Worm (Caenorhabditis elegans): ENCODE results near the gene F38H4.4.

The F38H4.4 gene

DNA sequence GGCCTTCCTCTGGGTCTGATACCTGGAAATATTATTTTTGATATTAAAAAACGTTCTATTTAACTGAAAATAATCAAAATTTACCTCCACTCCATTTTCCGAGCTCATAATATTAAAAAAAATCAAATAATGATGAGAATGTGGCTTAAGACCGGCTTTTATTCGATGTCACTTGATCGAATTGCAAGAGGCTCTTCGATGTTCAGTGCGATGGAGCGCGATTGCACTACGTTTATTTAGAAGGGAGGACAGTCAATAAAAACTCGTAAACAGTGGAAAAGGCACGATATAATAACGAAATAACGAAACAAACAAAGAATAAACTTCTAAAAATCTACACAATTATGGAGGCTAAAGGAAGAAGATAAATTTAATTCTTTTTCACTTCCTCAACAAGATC, 6.7 kb downstream of the F38H4.4 start, which contains the start of gene tag-30:
TSS of gene tag-30 (minus strand) at position 383 of the 400 bp plus-strand sequence.
- TF ChIP-seq T26A8.4 (GFP tag; IDR thresholded peaks at IDR 0.05): no peak
- peak; percentile 3 for TF ChIP-seq ama-1 (optimal IDR thresholded peaks at IDR 0.05)
- peak; percentile 93 for TF ChIP-seq lin-38 (GFP tag; IDR thresholded peaks at IDR 0.05)
- TF ChIP-seq dve-1 (tag; optimal IDR thresholded peaks at IDR 0.05; ENCODE audit: insufficient read depth): peak; percentile 75
- TF ChIP-seq spr-3 (GFP tag; optimal IDR thresholded peaks at IDR 0.05): no peak
- TF ChIP-seq vab-7 (GFP tag; IDR thresholded peaks at IDR 0.05): no peak
- peak; percentile 88 for TF ChIP-seq hlh-30 (tag; optimal IDR thresholded peaks at IDR 0.05; ENCODE audit: insufficient read depth)
- TF ChIP-seq daf-16 (GFP tag; optimal IDR thresholded peaks at IDR 0.05): no peak
- TF ChIP-seq daf-16 (tag; optimal IDR thresholded peaks at IDR 0.05): peak; percentile 79
- peak; percentile 46 for TF ChIP-seq nhr-77 (tag; optimal IDR thresholded peaks at IDR 0.05)
- peak; percentile 62 for TF ChIP-seq dpl-1 (GFP tag; optimal IDR thresholded peaks at IDR 0.05)
- TF ChIP-seq mes-2 (tag; optimal IDR thresholded peaks at IDR 0.05; ENCODE audit: poor library complexity, severe bottlenecking): peak; percentile 60
- no peak for TF ChIP-seq daf-19 (GFP tag; conservative IDR thresholded peaks at IDR 0.05)
- TF ChIP-seq hmg-1.1 (GFP tag; IDR thresholded peaks at IDR 0.05): 0 out of 2 replicates have a peak, but pooled peaks have one; percentile 43
- TF ChIP-seq nhr-11 (tag; optimal IDR thresholded peaks at IDR 0.05): peak; percentile 39
- no peak for TF ChIP-seq F26F4.8 (GFP tag; conservative IDR thresholded peaks at IDR 0.05)
- TF ChIP-seq lsy-2 (tag; optimal IDR thresholded peaks at IDR 0.05): peak in 1 of 2 experiments; percentile 74
- peak; percentile 36 for TF ChIP-seq hlh-11 (tag; optimal IDR thresholded peaks at IDR 0.05)
- no peak for TF ChIP-seq tag-97 (GFP tag; IDR thresholded peaks at IDR 0.05)
- TF ChIP-seq rbr-2 (tag; optimal IDR thresholded peaks at IDR 0.05): peak; percentile 22
- peak; percentile 61 for TF ChIP-seq mep-1 (tag; optimal IDR thresholded peaks at IDR 0.05)
- TF ChIP-seq pha-4 (GFP tag; IDR thresholded peaks at IDR 0.05): peak; percentile 15; the same call in 1 of the 2 replicates
- peak; percentile 91 for TF ChIP-seq pha-4 (tag; optimal IDR thresholded peaks at IDR 0.05)
- no peak for TF ChIP-seq attf-4 (tag; optimal IDR thresholded peaks at IDR 0.05)

DNA sequence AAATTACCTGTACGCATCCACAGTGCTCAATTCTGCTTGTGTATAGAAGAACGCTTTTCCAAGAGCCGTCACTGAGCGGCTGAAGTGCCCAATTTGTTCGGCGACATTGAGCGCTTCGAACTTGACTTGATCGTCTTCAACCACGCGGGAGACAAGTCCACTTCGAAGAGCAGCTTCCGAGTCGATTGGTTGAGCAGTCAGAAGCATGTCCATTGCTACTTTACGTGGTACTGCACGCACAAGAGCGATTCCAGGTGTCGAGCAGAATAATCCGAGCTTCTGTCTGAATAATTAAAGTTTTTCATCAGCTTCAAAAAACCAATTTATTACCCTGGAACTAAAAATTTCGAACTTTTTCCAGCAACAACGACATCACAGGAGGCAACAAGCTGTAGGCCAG, 7.4 kb downstream of the F38H4.4 start:
- TF ChIP-seq unc-62 (GFP tag; optimal IDR thresholded peaks at IDR 0.05 in 1 of 2) (peak in 1 of 2 experiments; percentile 92), unc-62 (tag; optimal IDR thresholded peaks at IDR 0.05) (no peak), lir-3 (tag; optimal IDR thresholded peaks at IDR 0.05) (no peak)

DNA sequence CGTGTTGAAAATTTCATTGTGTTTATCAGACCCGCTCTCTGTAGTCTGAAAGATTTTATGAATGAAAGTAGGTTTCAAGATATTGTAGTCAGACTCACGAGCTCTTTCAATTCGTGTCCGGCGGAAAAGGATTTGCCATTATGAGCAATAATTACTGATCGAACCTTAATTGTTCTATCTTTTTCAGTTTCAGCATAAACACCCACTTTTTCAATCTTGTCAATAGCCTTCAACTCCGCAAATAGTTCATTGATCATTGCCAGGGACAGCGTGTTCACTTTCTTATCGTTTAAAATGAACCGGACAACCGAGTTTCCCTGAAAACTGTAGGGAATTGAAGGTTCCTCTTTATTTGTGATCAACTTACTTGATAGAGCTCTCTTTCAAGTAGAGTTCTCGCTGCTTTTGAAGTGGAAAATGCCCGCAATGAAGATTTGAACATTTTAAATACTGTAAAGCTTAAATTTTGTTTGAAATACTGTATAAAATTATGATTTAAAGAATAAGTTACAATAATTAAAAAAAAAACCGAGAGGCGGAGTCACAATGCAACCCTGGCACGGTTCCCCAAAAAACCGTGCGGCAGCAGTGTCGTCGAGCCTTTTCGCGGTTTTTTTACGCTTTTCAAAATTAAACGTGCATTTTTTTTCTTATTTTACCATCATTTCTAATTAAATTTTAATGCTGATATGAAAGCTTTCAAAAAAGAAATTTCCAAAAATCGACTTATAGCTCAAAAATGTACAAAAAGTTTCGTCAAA, 8.0 kb downstream of the F38H4.4 start, which contains the start of gene ech-2:
TSS of gene ech-2 (minus strand) at position 452 of the 761 bp plus-strand sequence.
- TF ChIP-seq dve-1 (tag; optimal IDR thresholded peaks at IDR 0.05; ENCODE audit: insufficient read depth) (peak; percentile 41), fos-1 (tag; optimal IDR thresholded peaks at IDR 0.05) (no peak), unc-62 (GFP tag; optimal IDR thresholded peaks at IDR 0.05 in 1 of 2) (peak in 1 of 2 experiments; percentile 23), unc-62 (tag; optimal IDR thresholded peaks at IDR 0.05) (no peak), nhr-42 (GFP tag; IDR thresholded peaks at IDR 0.05) (no peak), aha-1 (tag) (peak; percentile 94), rbr-2 (tag; optimal IDR thresholded peaks at IDR 0.05) (peak; percentile 2), madf-9 (GFP tag; conservative IDR thresholded peaks at IDR 0.05) (no peak), daf-16 (GFP tag; optimal IDR thresholded peaks at IDR 0.05) (no peak), daf-16 (tag; optimal IDR thresholded peaks at IDR 0.05) (peak; percentile 53), ceh-44 (GFP tag; IDR thresholded peaks at IDR 0.05) (no peak), nhr-48 (tag; optimal IDR thresholded peaks at IDR 0.05) (no peak), unc-39 (tag; optimal IDR thresholded peaks at IDR 0.05) (no peak), nhr-77 (tag; optimal IDR thresholded peaks at IDR 0.05) (no peak), Y75B8A.6 (GFP tag; IDR thresholded peaks at IDR 0.05) (no peak), D1046.2 (GFP tag; IDR thresholded peaks at IDR 0.05) (no peak), F44E2.7 (GFP tag; IDR thresholded peaks at IDR 0.05) (no peak), skn-1 (tag; optimal IDR thresholded peaks at IDR 0.05) (no peak), ZK546.5 (tag; optimal IDR thresholded peaks at IDR 0.05) (no peak), nhr-10 (tag; optimal IDR thresholded peaks at IDR 0.05) (no peak), mes-2 (tag; optimal IDR thresholded peaks at IDR 0.05; ENCODE audit: poor library complexity, severe bottlenecking) (peak; percentile 69), dpl-1 (GFP tag; optimal IDR thresholded peaks at IDR 0.05) (peak; percentile 42), T20F7.1 (GFP tag; optimal IDR thresholded peaks at IDR 0.05) (no peak), lin-1 (GFP tag; IDR thresholded peaks at IDR 0.05) (no peak), F37D6.2 (tag; optimal IDR thresholded peaks at IDR 0.05) (no peak), R02D3.7 (tag; optimal IDR thresholded peaks at IDR 0.05) (no peak), mep-1 (tag; optimal IDR thresholded peaks at IDR 0.05) (peak; percentile 29), lin-38 (GFP tag; IDR thresholded peaks at IDR 0.05) (peak; percentile 58), hlh-30 (tag; optimal IDR thresholded peaks at IDR 0.05; ENCODE audit: insufficient read depth) (peak; percentile 38), mdl-1 (tag; optimal IDR thresholded peaks at IDR 0.05) (no peak), nhr-25 (tag; optimal IDR thresholded peaks at IDR 0.05; ENCODE audit: borderline replicate concordance, insufficient read depth) (no peak)

All from whole organism, L4 larva.